Worm (Caenorhabditis elegans) whole organism, L2 larva: ENCODE results near the gene sup-12.

Experiments
- blmp-1 ChIP-seq: sonication (generic microtip); optimal IDR thresholded peaks from 2 replicates; lab custom pipeline; 2017; ENCODE audit warnings: missing genetic modification characterization, mild to moderate bottlenecking, missing compliant biosample characterization, antibody characterized with exemption, moderate library complexity; ENCODE audit not compliant: insufficient read depth
- ceh-82 ChIP-seq: fragments of 150-350 bp; optimal IDR thresholded peaks from 2 replicates; lab custom pipeline; 2014; ENCODE audit warnings: missing biosample characterization, missing genetic modification characterization
- dmd-4 ChIP-seq: sonication (generic microtip); optimal IDR thresholded peaks from 2 replicates; lab custom pipeline; 2017; ENCODE audit warnings: missing biosample characterization, missing genetic modification characterization
- nhr-11 ChIP-seq: fragments of 150-350 bp; optimal IDR thresholded peaks from 2 replicates; lab custom pipeline; 2014; ENCODE audit warnings: missing biosample characterization, missing genetic modification characterization
- nhr-237 ChIP-seq: fragments of 150-350 bp; optimal IDR thresholded peaks from 2 replicates; lab custom pipeline; 2014; ENCODE audit warnings: missing biosample characterization, missing genetic modification characterization
- nhr-25 ChIP-seq: fragments of 150-350 bp; sonication (generic microtip); optimal IDR thresholded peaks from 3 replicates; lab custom pipeline; 2014; ENCODE audit warnings: missing biosample characterization, missing genetic modification characterization
- nhr-6 ChIP-seq: fragments of 150-350 bp; optimal IDR thresholded peaks from 2 replicates; lab custom pipeline; 2014; ENCODE audit warnings: missing biosample characterization, missing genetic modification characterization
- snpc-4 ChIP-seq: fragments of 150-350 bp; optimal IDR thresholded peaks from 2 replicates; lab custom pipeline; 2014; ENCODE audit warnings: missing biosample characterization, missing genetic modification characterization
- ztf-11 ChIP-seq: sonication (generic microtip); optimal IDR thresholded peaks from 2 replicates; lab custom pipeline; 2017; ENCODE audit warnings: missing biosample characterization, missing genetic modification characterization

DNA sequence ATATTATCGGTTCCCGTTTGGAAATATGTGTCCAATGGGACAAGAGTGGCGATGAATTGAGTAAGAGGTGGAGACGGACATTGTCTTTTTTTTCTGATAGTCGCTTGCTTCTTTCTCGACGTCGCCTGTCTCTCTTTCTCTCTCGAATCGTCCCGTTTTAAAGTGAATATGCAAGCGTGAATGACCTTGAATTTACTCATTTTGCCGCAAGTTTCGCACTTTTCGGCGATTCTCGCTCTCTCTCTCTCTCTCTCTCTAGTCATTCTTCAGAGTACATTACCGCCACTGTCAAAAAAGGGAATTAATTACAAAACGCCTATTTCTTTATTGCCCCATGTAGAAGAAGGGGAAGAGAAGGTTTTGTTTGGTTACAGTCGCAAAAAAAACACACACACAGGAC lies 36.6 kb upstream of the sup-12 start:
- no peak for TF ChIP-seq ceh-82 (tag; lab: Kevin White, UChicago)
- TF ChIP-seq nhr-6 (tag; lab: Kevin White, UChicago), result no peak
- TF ChIP-seq nhr-25, result peak; percentile 45
- TF ChIP-seq nhr-11 (tag; lab: Kevin White, UChicago), result no peak
- TF ChIP-seq snpc-4, result no peak
- no peak for TF ChIP-seq nhr-237 (tag; lab: Kevin White, UChicago)
- TF ChIP-seq blmp-1, result peak; percentile 6
- no peak for TF ChIP-seq dmd-4 (tag; lab: Kevin White, UChicago)
- no peak for TF ChIP-seq ztf-11 (tag; lab: Kevin White, UChicago)
